Worm (Caenorhabditis elegans) whole organism, L1 larva: ENCODE results near the gene Y104H12D.2.
A peak's percentile ranks its signal among the peaks of the same experiment; 100 is the strongest.
"Not testable (repeated sequence)": the region's sequence is repeated elsewhere in the genome, so short reads cannot be mapped to it uniquely, and the experiment has no call there.

ENCODE experiments used
- C04F5.9 ChIP-seq: sonication (generic microtip); optimal IDR thresholded peaks from 2 replicates; lab custom pipeline; 2016; ENCODE audit warnings: missing genetic modification characterization, missing compliant biosample characterization
- C16A3.4 ChIP-seq: fragments of 150-350 bp; optimal IDR thresholded peaks from 2 replicates; lab custom pipeline; 2014; ENCODE audit warnings: missing biosample characterization, missing genetic modification characterization
- alr-1 ChIP-seq: fragments of 200-800 bp; sonication (Bioruptor generic); optimal IDR thresholded peaks from 2 replicates; lab custom pipeline; 2018; ENCODE audit warnings: borderline replicate concordance, mild to moderate bottlenecking, missing genetic modification characterization, missing compliant biosample characterization
- blmp-1 ChIP-seq: fragments of 150-350 bp; optimal IDR thresholded peaks from 2 replicates; lab custom pipeline; 2014; ENCODE audit warnings: missing biosample characterization, missing genetic modification characterization
- ceh-88 ChIP-seq: fragments of 200-800 bp; sonication (Bioruptor generic); IDR thresholded peaks from 2 replicates; pipeline ENCODE4 v1.3.6; 2022; ENCODE audit warnings: missing genetic modification characterization, missing compliant biosample characterization
- dsc-1 ChIP-seq: sonication (generic microtip); optimal IDR thresholded peaks from 2 replicates; lab custom pipeline; 2016; ENCODE audit warnings: mild to moderate bottlenecking, missing genetic modification characterization, missing compliant biosample characterization
- efl-3 ChIP-seq: fragments of 200-800 bp; sonication (Bioruptor generic); optimal IDR thresholded peaks from 2 replicates; lab custom pipeline; 2018; ENCODE audit warnings: mild to moderate bottlenecking, missing genetic modification characterization, missing compliant biosample characterization
- egl-27 ChIP-seq, 2 experiments: fragments of 150-350 bp in 1 of 2; sonication (generic microtip); optimal IDR thresholded peaks; 3 replicates each; lab custom pipeline; 2017 to 2018; ENCODE audit warnings: missing biosample characterization in 2 of 2, missing genetic modification characterization in 2 of 2, missing genetic modification reagents in 2 of 2
- elt-2 ChIP-seq: sonication (generic microtip); optimal IDR thresholded peaks from 2 replicates; lab custom pipeline; 2016; ENCODE audit warnings: missing genetic modification characterization, mild to moderate bottlenecking, inconsistent platforms, missing compliant biosample characterization, missing genetic modification reagents
- fkh-10 ChIP-seq: sonication (generic microtip); optimal IDR thresholded peaks from 2 replicates; lab custom pipeline; 2017; ENCODE audit warnings: missing biosample characterization, missing genetic modification reagents, missing genetic modification characterization
- fkh-8 ChIP-seq: sonication (generic microtip); optimal IDR thresholded peaks from 2 replicates; lab custom pipeline; 2016; ENCODE audit warnings: mild to moderate bottlenecking, missing genetic modification characterization, missing compliant biosample characterization
- grh-1 ChIP-seq: fragments of 200-800 bp; sonication (Bioruptor generic); IDR thresholded peaks from 2 replicates; pipeline ENCODE4 v1.3.6; 2022; ENCODE audit warnings: missing genetic modification reagents, missing genetic modification characterization, missing compliant biosample characterization
- hlh-17 ChIP-seq: fragments of 200-800 bp; sonication (Bioruptor generic); optimal IDR thresholded peaks from 2 replicates; lab custom pipeline; 2018; ENCODE audit warnings: missing genetic modification characterization, mild to moderate bottlenecking, missing compliant biosample characterization, moderate library complexity, borderline replicate concordance
- hpl-2 ChIP-seq: fragments of 150-350 bp; optimal IDR thresholded peaks from 2 replicates; lab custom pipeline; 2014; ENCODE audit warnings: missing biosample characterization, missing genetic modification reagents, missing genetic modification characterization
- irx-1 ChIP-seq: sonication (generic microtip); optimal IDR thresholded peaks from 2 replicates; lab custom pipeline; 2016; ENCODE audit warnings: missing genetic modification characterization, missing compliant biosample characterization
- isw-1 ChIP-seq: fragments of 200-800 bp; sonication (Bioruptor generic); IDR thresholded peaks from 2 replicates; pipeline ENCODE4 v1.3.6; 2022; ENCODE audit warnings: missing genetic modification characterization, missing compliant biosample characterization
- lin-14 ChIP-seq: fragments of 200-800 bp; sonication (Bioruptor generic); optimal IDR thresholded peaks from 2 replicates; lab custom pipeline; 2018; ENCODE audit warnings: mild to moderate bottlenecking, missing genetic modification characterization, moderate library complexity, missing compliant biosample characterization
- lin-15B ChIP-seq: fragments of 150-350 bp; sonication (generic microtip); optimal IDR thresholded peaks from 3 replicates; lab custom pipeline; 2014; ENCODE audit warnings: missing biosample characterization, missing genetic modification characterization
- lin-39 ChIP-seq: fragments of 150-350 bp; optimal IDR thresholded peaks from 2 replicates; lab custom pipeline; 2014; ENCODE audit warnings: missing biosample characterization, missing genetic modification reagents, missing genetic modification characterization
- lir-3 ChIP-seq: sonication (generic microtip); optimal IDR thresholded peaks from 2 replicates; lab custom pipeline; 2016; ENCODE audit warnings: mild to moderate bottlenecking, missing genetic modification characterization, moderate library complexity, missing compliant biosample characterization; ENCODE audit not compliant: poor library complexity
- mab-9 ChIP-seq: fragments of 200-800 bp; sonication (Bioruptor generic); IDR thresholded peaks from 2 replicates; pipeline ENCODE4 v1.3.6; 2022; ENCODE audit warnings: missing genetic modification reagents, missing genetic modification characterization, missing compliant biosample characterization
- mef-2 ChIP-seq: fragments of 150-350 bp; optimal IDR thresholded peaks from 2 replicates; lab custom pipeline; 2014; ENCODE audit warnings: missing biosample characterization, missing genetic modification characterization
- mep-1 ChIP-seq: fragments of 150-350 bp; optimal IDR thresholded peaks from 2 replicates; lab custom pipeline; 2014; ENCODE audit warnings: missing biosample characterization, missing genetic modification characterization
- nhr-20 ChIP-seq: sonication (generic microtip); optimal IDR thresholded peaks from 2 replicates; lab custom pipeline; 2016; ENCODE audit warnings: mild to moderate bottlenecking, missing genetic modification characterization, missing compliant biosample characterization
- pag-3 ChIP-seq: sonication (generic microtip); optimal IDR thresholded peaks from 2 replicates; lab custom pipeline; 2017; ENCODE audit warnings: missing genetic modification characterization, mild to moderate bottlenecking, missing compliant biosample characterization, antibody characterized with exemption, borderline replicate concordance; ENCODE audit not compliant: insufficient read depth
- rnt-1 ChIP-seq: sonication (generic microtip); optimal IDR thresholded peaks from 2 replicates; lab custom pipeline; 2016; ENCODE audit warnings: mild to moderate bottlenecking, missing genetic modification characterization, moderate library complexity, missing compliant biosample characterization
- unc-130 ChIP-seq: fragments of 150-350 bp; optimal IDR thresholded peaks from 2 replicates; lab custom pipeline; 2017; ENCODE audit warnings: missing biosample characterization, missing genetic modification characterization, inconsistent platforms
- xbp-1 ChIP-seq: sonication (generic microtip); optimal IDR thresholded peaks from 2 replicates; lab custom pipeline; 2016; ENCODE audit warnings: missing genetic modification characterization, missing compliant biosample characterization
- zip-4 ChIP-seq: fragments of 200-800 bp; sonication (Bioruptor generic); optimal IDR thresholded peaks from 2 replicates; lab custom pipeline; 2018; ENCODE audit warnings: mild to moderate bottlenecking, missing genetic modification characterization, moderate library complexity, missing compliant biosample characterization

The Y104H12D.2 gene

DNA sequence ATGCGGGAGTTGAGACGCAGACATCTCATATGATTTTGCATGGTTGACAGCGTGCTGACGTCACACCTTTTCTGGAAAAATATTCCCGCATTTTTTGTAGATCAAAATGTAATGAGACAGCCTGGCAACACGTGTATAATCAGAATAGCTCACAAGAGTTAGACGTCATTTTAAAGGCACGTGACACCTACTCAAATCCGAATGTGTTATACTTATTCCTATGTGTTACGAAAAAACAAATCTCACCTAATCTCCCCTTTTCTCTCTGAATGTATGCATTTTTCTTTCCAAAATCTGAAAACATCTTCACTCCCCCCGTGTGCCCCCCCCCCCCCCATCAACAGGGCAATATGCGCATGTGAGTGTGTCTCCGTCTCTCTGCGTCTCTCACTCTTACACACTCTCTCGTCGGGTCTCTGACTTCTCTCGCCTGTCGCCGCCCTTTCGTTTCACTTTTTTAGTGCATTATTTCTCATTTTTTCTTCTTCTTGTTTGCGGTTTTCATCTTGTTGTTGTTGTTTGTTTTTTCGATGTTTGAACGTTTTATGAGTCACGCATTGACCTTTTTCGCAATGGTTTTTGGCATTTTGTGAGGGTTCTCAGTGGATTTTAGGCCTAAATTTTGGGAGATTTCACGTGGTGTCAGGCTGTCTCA, 9.4 kb upstream of the Y104H12D.2 start (continued):
- TF ChIP-seq pag-3 (tag; lab: Kevin White, UChicago): no peak
- TF ChIP-seq mef-2: no peak
- no peak for TF ChIP-seq ceh-88 (GFP tag; lab: Robert Waterston, UW)
- no peak for TF ChIP-seq grh-1
- no peak for TF ChIP-seq elt-2 (tag; lab: Kevin White, UChicago)
- TF ChIP-seq lin-14 (GFP tag; lab: Kevin White, UChicago): peak; percentile 91
- no peak for TF ChIP-seq C04F5.9 (tag; lab: Kevin White, UChicago)

DNA sequence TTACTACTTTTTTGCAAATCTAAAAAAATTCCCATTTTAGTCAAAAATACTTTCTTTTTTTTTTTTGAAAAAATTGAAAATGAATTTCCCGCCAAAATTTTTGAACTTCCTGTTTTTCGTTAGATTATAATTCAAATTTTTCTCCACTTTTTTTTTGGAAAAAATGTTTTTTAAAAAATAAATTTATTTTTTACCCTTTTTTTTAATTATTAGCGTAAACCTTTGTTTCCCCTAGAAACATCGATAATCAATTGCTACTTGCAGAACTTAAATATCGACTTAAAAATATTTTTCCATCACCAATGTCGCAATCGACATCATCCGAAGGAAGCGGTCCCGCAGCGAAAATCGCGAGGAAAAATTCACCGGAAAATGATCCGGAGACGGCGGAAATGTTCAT, 7.4 kb upstream of the Y104H12D.2 start, which contains the start of gene cec-2:
cec-2 (plus strand) TSS at position 301 of the 400 bp plus-strand sequence.
- TF ChIP-seq blmp-1 (tag; lab: Kevin White, UChicago) (no peak), egl-27 (tag; optimal IDR thresholded peaks at IDR 0.05; lab: Kevin White, UChicago) (no peak), efl-3 (GFP tag; lab: Kevin White, UChicago) (no peak), fkh-8 (tag; lab: Kevin White, UChicago) (no peak), fkh-10 (GFP tag; lab: Kevin White, UChicago) (no peak), mab-9 (GFP tag; lab: Robert Waterston, UW) (no peak), alr-1 (tag; lab: Kevin White, UChicago) (no peak)

DNA sequence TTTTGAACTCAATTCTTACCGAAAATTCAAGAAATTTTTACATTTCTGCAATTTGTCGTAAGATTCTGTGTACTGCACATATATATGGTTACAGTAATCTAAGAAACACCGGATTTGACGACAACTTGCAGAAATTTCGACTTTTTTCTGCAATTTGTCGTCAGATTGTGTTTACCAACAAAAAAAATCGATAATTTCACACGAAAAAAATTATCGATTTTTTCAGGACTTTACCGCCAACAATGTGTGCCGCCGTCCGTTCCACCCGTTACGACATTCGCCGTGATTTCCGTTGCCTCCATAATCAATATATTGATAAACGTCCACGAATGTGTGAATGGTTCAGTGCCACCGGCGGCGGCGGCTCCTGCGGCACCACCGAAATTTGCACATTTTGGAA, 3.4 kb upstream of the Y104H12D.2 start:
- no peak for TF ChIP-seq xbp-1 (tag; lab: Kevin White, UChicago)
- TF ChIP-seq lir-3 (tag; lab: Kevin White, UChicago): no peak
- TF ChIP-seq dsc-1 (tag; lab: Kevin White, UChicago): no peak
- TF ChIP-seq hpl-2: no peak
- TF ChIP-seq isw-1 (GFP tag; lab: Robert Waterston, UW): no peak
- no peak for TF ChIP-seq mab-9 (GFP tag; lab: Robert Waterston, UW)
- TF ChIP-seq grh-1: no peak
- TF ChIP-seq C16A3.4 (tag; lab: Kevin White, UChicago): no peak
- no peak for TF ChIP-seq zip-4 (GFP tag; lab: Kevin White, UChicago)
- TF ChIP-seq lin-14 (GFP tag; lab: Kevin White, UChicago): no peak
- TF ChIP-seq rnt-1 (tag; lab: Kevin White, UChicago): no peak
- TF ChIP-seq nhr-20 (tag; lab: Kevin White, UChicago): no peak

DNA sequence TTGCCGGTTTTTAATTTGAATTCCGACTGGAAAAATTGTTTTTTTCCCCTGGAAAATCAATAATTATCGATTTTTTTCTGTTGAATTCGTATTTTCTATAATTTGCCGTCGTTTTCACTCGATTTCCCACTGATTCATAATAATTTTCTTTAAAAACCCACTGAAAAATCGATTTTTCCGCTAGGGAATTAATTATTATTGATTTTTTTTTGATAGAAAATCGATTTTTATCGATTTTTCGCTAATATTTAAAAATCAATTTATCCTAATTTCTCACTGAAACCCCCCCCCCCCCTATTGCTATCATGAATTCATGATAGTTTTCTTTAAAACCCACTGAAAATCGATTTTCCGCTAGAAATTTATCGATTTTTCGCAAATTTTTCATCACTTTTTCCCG, 1.2 kb upstream of the Y104H12D.2 start:
- TF ChIP-seq lin-15B (tag; lab: Kevin White, UChicago) (no peak), lin-39 (tag; lab: Kevin White, UChicago) (no peak), irx-1 (no peak), unc-130 (no peak)

DNA sequence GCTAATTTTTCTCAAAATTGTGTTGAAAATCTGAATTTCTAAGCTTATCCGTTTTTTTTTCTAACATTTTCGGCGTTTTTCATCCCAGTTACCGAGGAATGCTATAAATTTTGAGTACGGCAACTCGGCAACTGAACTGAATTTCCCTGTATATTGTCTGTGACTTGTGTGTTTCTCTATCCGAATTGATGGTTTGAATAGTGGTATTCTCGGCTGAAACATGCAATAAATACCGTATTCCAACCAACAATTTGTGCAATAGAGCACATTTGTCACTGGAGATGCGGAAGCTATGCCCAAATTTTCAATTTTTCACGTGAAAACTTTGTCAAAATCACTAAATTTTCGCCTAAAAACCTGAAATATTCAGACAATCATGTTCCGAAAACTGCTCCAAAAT, 4.5 kb downstream of the Y104H12D.2 start, which contains the start of gene rmif-2:
rmif-2 (plus strand) TSS at position 301 of the 400 bp plus-strand sequence.
- not testable (repeated sequence) for TF ChIP-seq hpl-2; zip-4 (GFP tag; lab: Kevin White, UChicago); hlh-17 (GFP tag; lab: Kevin White, UChicago)

DNA sequence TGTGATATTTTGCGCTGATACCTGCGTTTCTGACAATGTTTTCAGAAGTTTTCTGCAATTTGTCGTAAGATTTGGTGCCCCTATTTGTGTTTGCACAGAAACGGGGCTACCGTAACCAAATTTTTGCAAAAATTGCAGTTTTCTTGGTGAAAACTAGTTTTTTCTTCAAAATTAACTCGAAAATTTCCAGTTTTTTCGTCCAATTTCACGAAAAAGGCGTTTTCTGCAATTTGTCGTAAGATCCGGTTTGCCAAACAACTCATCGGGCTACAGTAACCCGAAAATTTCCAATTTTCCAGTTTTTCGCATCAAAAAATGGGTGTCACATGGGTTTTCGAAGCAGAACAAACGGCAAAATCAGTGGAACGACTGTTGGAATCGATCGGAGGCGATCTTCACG, 9.7 kb downstream of the Y104H12D.2 start, which contains the start of gene mdt-20:
mdt-20 (plus strand) TSS at position 301 of the 400 bp plus-strand sequence.
- TF ChIP-seq hpl-2; mep-1 (tag; lab: Kevin White, UChicago); efl-3 (GFP tag; lab: Kevin White, UChicago): not testable (repeated sequence)
